Fruit fly (Drosophila melanogaster) whole organism, pupa: Measurements from ENCODE around the gene CG31249.

Experiments used
- CG9948 ChIP-seq: fragments of 200-800 bp; sonication (Bioruptor generic); optimal IDR thresholded peaks from 2 replicates; lab custom pipeline; 2018; ENCODE audit warnings: missing biosample characterization, mild to moderate bottlenecking, missing genetic modification characterization, moderate library complexity
- D1 ChIP-seq: fragments of 200-800 bp; sonication (Bioruptor generic); optimal IDR thresholded peaks from 2 replicates; lab custom pipeline; 2018; ENCODE audit warnings: missing biosample characterization, mild to moderate bottlenecking, missing genetic modification characterization, moderate library complexity
- Ets98B ChIP-seq: fragments of 200-800 bp; sonication (Bioruptor generic); IDR thresholded peaks from 2 replicates; pipeline ENCODE4 v1.3.6; 2022; ENCODE audit warnings: missing biosample characterization, missing genetic modification characterization

DNA sequence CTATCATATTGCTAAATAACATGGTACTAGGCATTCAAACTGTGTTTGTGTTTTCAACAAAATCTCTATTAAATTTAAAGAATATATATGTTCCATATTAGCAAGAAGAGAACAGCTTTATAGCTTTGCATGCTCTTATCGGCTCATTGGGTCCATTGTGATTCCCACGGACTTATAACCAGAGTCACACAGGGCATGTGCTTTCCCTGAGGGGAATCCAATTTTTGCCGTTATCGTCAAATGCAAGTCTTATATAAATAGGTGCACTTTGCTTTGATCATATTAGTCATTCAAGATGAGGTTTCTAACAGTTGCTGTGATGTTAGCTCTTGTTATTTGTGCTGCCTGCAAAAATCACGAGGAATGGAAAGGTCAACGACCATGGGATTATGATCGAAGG is 19.6 kb downstream of the CG31249 start, which contains the start of gene CG45045:
- TF ChIP-seq Ets98B (GFP tag; lab: Robert Waterston, UW) (no peak), CG9948 (tag; lab: Kevin White, UChicago) (no peak), D1 (tag; lab: Kevin White, UChicago) (no peak)
